Worm (Caenorhabditis elegans) whole organism, L3 larva: Measurements from ENCODE around the gene nhr-147.

Experiments used
- R02D3.7 ChIP-seq: fragments of 150-350 bp; optimal IDR thresholded peaks from 2 replicates; lab custom pipeline; 2014; ENCODE audit warnings: missing biosample characterization, missing genetic modification characterization
- ama-1 ChIP-seq: fragments of 150-350 bp; optimal IDR thresholded peaks from 2 replicates; lab custom pipeline; 2018
- ceh-16 ChIP-seq: sonication (generic microtip); optimal IDR thresholded peaks from 2 replicates; lab custom pipeline; 2017; ENCODE audit warnings: missing biosample characterization, missing genetic modification characterization
- egl-27 ChIP-seq: sonication (generic microtip); optimal IDR thresholded peaks from 4 replicates; lab custom pipeline; 2017; ENCODE audit warnings: missing biosample characterization, missing genetic modification reagents, missing genetic modification characterization
- fos-1 ChIP-seq: fragments of 150-350 bp; optimal IDR thresholded peaks from 2 replicates; lab custom pipeline; 2014; ENCODE audit warnings: missing biosample characterization, missing genetic modification characterization
- lin-39 ChIP-seq: fragments of 150-350 bp; optimal IDR thresholded peaks from 2 replicates; lab custom pipeline; 2018; ENCODE audit warnings: missing biosample characterization, missing genetic modification reagents, missing genetic modification characterization
- nhr-12 ChIP-seq: fragments of 150-350 bp; optimal IDR thresholded peaks from 2 replicates; lab custom pipeline; 2014; ENCODE audit warnings: missing biosample characterization, missing genetic modification characterization
- nhr-23 ChIP-seq: fragments of 150-350 bp; optimal IDR thresholded peaks from 2 replicates; lab custom pipeline; 2014; ENCODE audit warnings: missing biosample characterization, missing genetic modification reagents, missing genetic modification characterization
- nhr-77 ChIP-seq: fragments of 150-350 bp; optimal IDR thresholded peaks from 2 replicates; lab custom pipeline; 2014; ENCODE audit warnings: missing biosample characterization, missing genetic modification characterization
- sea-2 ChIP-seq: fragments of 150-350 bp; sonication (generic microtip); optimal IDR thresholded peaks from 4 replicates; lab custom pipeline; 2014; ENCODE audit warnings: missing biosample characterization, missing genetic modification reagents, missing genetic modification characterization
- snpc-4 ChIP-seq: fragments of 150-350 bp; optimal IDR thresholded peaks from 2 replicates; lab custom pipeline; 2014; ENCODE audit warnings: missing biosample characterization, missing genetic modification characterization
- ztf-11 ChIP-seq: fragments of 150-350 bp; optimal IDR thresholded peaks from 2 replicates; lab custom pipeline; 2014; ENCODE audit warnings: missing biosample characterization, missing genetic modification characterization

DNA sequence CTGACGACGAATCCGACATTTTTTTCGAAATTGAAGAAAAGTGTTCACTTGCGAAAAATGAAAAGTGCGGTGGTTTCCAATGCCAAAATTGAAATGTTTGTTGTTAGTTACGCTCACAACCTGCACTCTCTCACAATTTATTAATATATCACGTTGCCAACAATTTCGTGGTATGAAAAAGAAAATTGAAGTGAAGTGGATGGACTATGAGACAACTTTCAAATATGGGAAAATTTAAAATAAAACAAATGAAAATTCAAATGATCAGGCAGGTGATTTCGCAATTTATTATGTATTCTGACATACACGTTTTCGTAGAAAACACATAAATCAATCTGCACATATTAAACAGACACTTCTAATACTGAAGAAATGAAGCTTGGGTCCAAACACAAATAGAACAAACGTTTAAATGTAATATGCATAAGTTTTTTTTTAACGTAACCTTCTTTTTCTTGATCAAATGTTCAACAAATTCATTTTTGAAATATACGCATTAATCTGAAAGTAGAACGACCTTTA is 40.5 kb downstream of the nhr-147 start, which contains the start of gene srp-6:
- TF ChIP-seq egl-27 (tag; lab: Kevin White, UChicago) (no peak), R02D3.7 (tag; lab: Kevin White, UChicago) (no peak), ceh-16 (no peak), ztf-11 (tag; lab: Kevin White, UChicago) (no peak), ama-1 (lab: Kevin White, UChicago) (no peak), fos-1 (tag; lab: Kevin White, UChicago) (no peak), nhr-77 (tag; lab: Kevin White, UChicago) (no peak), nhr-12 (tag; lab: Kevin White, UChicago) (no peak), nhr-23 (no peak), sea-2 (GFP tag; lab: Kevin White, UChicago) (no peak), snpc-4 (tag; lab: Kevin White, UChicago) (no peak), lin-39 (no peak)
